Worm (Caenorhabditis elegans): ENCODE results near the gene srz-97.

The srz-97 gene

ce11 chrV:14505745-14506214 lies 37.7 kb upstream of the srz-97 start:
- TF ChIP-seq unc-55 (GFP tag; optimal IDR thresholded peaks at IDR 0.05) (no peak), nhr-237 (tag; optimal IDR thresholded peaks at IDR 0.05) (no peak), alr-1 (tag; optimal IDR thresholded peaks at IDR 0.05) (no peak), mbf-1 (tag; optimal IDR thresholded peaks at IDR 0.05) (no peak), skn-1 (tag; optimal IDR thresholded peaks at IDR 0.05) (peak; percentile 28), lsy-2 (tag; optimal IDR thresholded peaks at IDR 0.05) (no peak), ztf-11 (tag; optimal IDR thresholded peaks at IDR 0.05) (no peak), nhr-10 (tag; optimal IDR thresholded peaks at IDR 0.05) (no peak), sma-9 (GFP tag; optimal IDR thresholded peaks at IDR 0.05) (peak; percentile 40), sma-9 (tag; optimal IDR thresholded peaks at IDR 0.05) (no peak), fos-1 (tag; optimal IDR thresholded peaks at IDR 0.05) (peak; percentile 90), egl-27 (tag; optimal IDR thresholded peaks at IDR 0.05) (peak; percentile 73), Y55F3AM.14 (GFP tag; optimal IDR thresholded peaks at IDR 0.05) (no peak), sem-4 (tag; optimal IDR thresholded peaks at IDR 0.05) (peak; percentile 42), nhr-129 (tag; optimal IDR thresholded peaks at IDR 0.05) (no peak), F13H6.1 (tag; optimal IDR thresholded peaks at IDR 0.05) (no peak), lin-11 (tag; optimal IDR thresholded peaks at IDR 0.05) (no peak), nhr-77 (tag; optimal IDR thresholded peaks at IDR 0.05) (no peak), ceh-16 (tag; optimal IDR thresholded peaks at IDR 0.05) (peak; percentile 89), mab-5 (tag; optimal IDR thresholded peaks at IDR 0.05) (no peak), sma-3 (GFP tag; optimal IDR thresholded peaks at IDR 0.05) (peak; percentile 44), elt-1 (tag; optimal IDR thresholded peaks at IDR 0.05) (peak; percentile 85), ztf-4 (tag; optimal IDR thresholded peaks at IDR 0.05) (no peak), gmeb-1 (tag; optimal IDR thresholded peaks at IDR 0.05) (peak; percentile 24), peb-1 (tag; optimal IDR thresholded peaks at IDR 0.05) (no peak), ztf-1 (GFP tag; conservative IDR thresholded peaks at IDR 0.05) (no peak), lin-13 (GFP tag; optimal IDR thresholded peaks at IDR 0.05) (no peak), nhr-21 (tag; optimal IDR thresholded peaks at IDR 0.05) (peak; percentile 85), R02D3.7 (tag; optimal IDR thresholded peaks at IDR 0.05) (no peak), nhr-6 (tag; optimal IDR thresholded peaks at IDR 0.05) (no peak), nhr-25 (tag; optimal IDR thresholded peaks at IDR 0.05) (peak; percentile 48), blmp-1 (tag; optimal IDR thresholded peaks at IDR 0.05; ENCODE audit: insufficient read depth) (peak; percentile 33), mdl-1 (tag; optimal IDR thresholded peaks at IDR 0.05) (peak in 1 of 2 experiments; percentile 4), C34F6.9 (tag; optimal IDR thresholded peaks at IDR 0.05) (no peak), unc-62 (GFP tag; optimal IDR thresholded peaks at IDR 0.05) (no peak), lin-39 (tag; optimal IDR thresholded peaks at IDR 0.05) (no peak), unc-39 (tag; optimal IDR thresholded peaks at IDR 0.05) (no peak)

DNA sequence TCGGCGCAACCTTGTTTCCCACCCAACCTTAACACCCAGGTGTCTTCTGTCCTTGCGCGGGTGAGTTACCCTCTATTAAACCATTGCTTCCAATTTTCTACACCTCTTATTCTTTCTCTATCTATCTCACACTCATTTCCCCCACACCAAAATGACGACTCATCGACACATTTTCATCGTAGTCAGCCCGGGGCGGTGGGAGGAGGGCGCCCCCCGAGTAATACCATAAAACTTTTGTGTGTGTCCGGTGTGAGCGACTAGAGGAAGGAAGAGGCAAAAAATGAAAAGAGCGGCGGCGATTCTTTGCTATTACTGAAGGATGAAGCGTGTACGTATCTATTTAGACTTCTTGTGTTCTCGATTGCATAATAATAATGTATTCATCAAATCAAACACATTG lies 36.7 kb upstream of the srz-97 start:
- no peak for TF ChIP-seq lin-13 (GFP tag; optimal IDR thresholded peaks at IDR 0.05)
- TF ChIP-seq F13H6.1 (tag; optimal IDR thresholded peaks at IDR 0.05): no peak
- no peak for TF ChIP-seq ztf-4 (tag; optimal IDR thresholded peaks at IDR 0.05)
- peak; percentile 41 for TF ChIP-seq ceh-16 (tag; optimal IDR thresholded peaks at IDR 0.05)
- TF ChIP-seq nhr-10 (tag; optimal IDR thresholded peaks at IDR 0.05): no peak
- TF ChIP-seq fos-1 (tag; optimal IDR thresholded peaks at IDR 0.05): peak; percentile 68
- no peak for TF ChIP-seq lin-39 (tag; optimal IDR thresholded peaks at IDR 0.05)

DNA sequence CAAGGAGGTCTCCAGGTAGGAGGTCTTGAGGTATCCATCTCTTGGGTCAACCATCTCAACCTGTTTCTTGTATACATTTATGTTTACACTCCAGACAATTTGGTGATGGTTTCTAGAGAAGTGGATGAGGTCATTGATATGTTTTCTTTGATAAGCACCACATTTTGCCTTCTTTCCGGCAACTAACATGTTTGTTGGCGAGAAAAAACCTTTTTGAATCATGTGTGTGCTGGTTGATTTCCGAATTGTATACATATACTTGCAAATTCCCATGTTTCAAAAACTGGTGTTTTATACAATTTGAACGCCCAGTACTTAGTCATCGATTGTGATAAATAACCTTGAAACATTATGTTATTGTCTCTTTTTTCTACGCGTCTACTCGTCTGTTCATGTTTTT lies 36.1 kb upstream of the srz-97 start:
- TF ChIP-seq fos-1 (tag; optimal IDR thresholded peaks at IDR 0.05) (peak; percentile 32), sem-4 (tag; optimal IDR thresholded peaks at IDR 0.05) (no peak)

DNA sequence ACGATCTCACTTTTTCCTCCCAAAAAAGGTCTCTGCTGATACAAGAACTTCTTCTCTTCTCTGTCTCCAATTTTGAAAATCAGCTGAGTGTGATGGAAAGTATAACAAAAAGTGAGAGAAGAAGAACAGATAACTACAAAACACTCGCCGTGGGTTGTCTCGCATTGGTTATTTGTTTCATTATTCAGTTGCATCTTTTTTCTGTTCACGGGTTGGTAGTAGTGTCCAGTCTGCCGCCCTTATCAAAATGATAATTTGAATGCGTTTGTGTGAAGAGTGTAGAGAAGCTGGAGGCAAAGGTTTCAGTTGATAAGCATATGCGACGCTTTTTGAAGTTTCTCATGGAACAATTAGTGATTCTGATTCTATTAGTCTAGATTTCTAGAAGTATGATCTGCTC lies 35.0 kb upstream of the srz-97 start:
- TF ChIP-seq nhr-237 (tag; optimal IDR thresholded peaks at IDR 0.05) (no peak), nhr-129 (tag; optimal IDR thresholded peaks at IDR 0.05) (no peak), blmp-1 (tag; optimal IDR thresholded peaks at IDR 0.05; ENCODE audit: insufficient read depth) (no peak), sma-9 (GFP tag; optimal IDR thresholded peaks at IDR 0.05) (peak; percentile 1), sma-9 (tag; optimal IDR thresholded peaks at IDR 0.05) (no peak), skn-1 (tag; optimal IDR thresholded peaks at IDR 0.05) (peak; percentile 47), elt-1 (tag; optimal IDR thresholded peaks at IDR 0.05) (no peak), fos-1 (tag; optimal IDR thresholded peaks at IDR 0.05) (peak; percentile 92), nhr-11 (tag; optimal IDR thresholded peaks at IDR 0.05) (no peak), sma-3 (GFP tag; optimal IDR thresholded peaks at IDR 0.05) (peak; percentile 8)

All from whole organism, L2 larva.